Worm (Caenorhabditis elegans) whole organism, L2 larva: ENCODE data around the gene D2062.13.
"Not testable (repeated sequence)": the region's sequence is repeated elsewhere in the genome, so short reads cannot be mapped to it uniquely, and the experiment has no call there.

Source experiments
- R02D3.7 ChIP-seq: fragments of 150-350 bp; optimal IDR thresholded peaks from 2 replicates; lab custom pipeline; 2014; ENCODE audit warnings: missing biosample characterization, missing genetic modification characterization
- alr-1 ChIP-seq: fragments of 150-350 bp; optimal IDR thresholded peaks from 2 replicates; lab custom pipeline; 2014; ENCODE audit warnings: missing biosample characterization, missing genetic modification characterization
- ama-1 ChIP-seq: fragments of 150-350 bp; optimal IDR thresholded peaks from 2 replicates; lab custom pipeline; 2018; ENCODE audit warnings: inconsistent platforms
- elt-3 ChIP-seq: sonication (generic microtip); optimal IDR thresholded peaks from 2 replicates; lab custom pipeline; 2017; ENCODE audit warnings: missing biosample characterization, missing genetic modification characterization
- lin-13 ChIP-seq: fragments of 150-350 bp; optimal IDR thresholded peaks from 2 replicates; lab custom pipeline; 2014; ENCODE audit warnings: missing biosample characterization, missing genetic modification reagents, missing genetic modification characterization
- nhr-11 ChIP-seq: fragments of 150-350 bp; optimal IDR thresholded peaks from 2 replicates; lab custom pipeline; 2014; ENCODE audit warnings: missing biosample characterization, missing genetic modification characterization
- nhr-12 ChIP-seq: fragments of 150-350 bp; optimal IDR thresholded peaks from 2 replicates; lab custom pipeline; 2014; ENCODE audit warnings: missing biosample characterization, missing genetic modification characterization

- TF ChIP-seq elt-3; nhr-11 (tag; lab: Kevin White, UChicago); nhr-12 (tag; lab: Kevin White, UChicago); alr-1; ama-1; lin-13 (GFP tag; lab: Kevin White, UChicago); R02D3.7 (tag; lab: Kevin White, UChicago): not testable (repeated sequence)
Observed at ce11 chrII:2616634-2617033, 4.3 kb downstream of the D2062.13 start, which contains the start of gene msrp-5.
